Worm (Caenorhabditis elegans) whole organism, L2 larva: ENCODE results near the gene srw-83.

Experiments
- F13H6.1 ChIP-seq: sonication (generic microtip); optimal IDR thresholded peaks from 2 replicates; lab custom pipeline; 2016; ENCODE audit warnings: missing genetic modification characterization, missing compliant biosample characterization
- R02D3.7 ChIP-seq: fragments of 150-350 bp; optimal IDR thresholded peaks from 2 replicates; lab custom pipeline; 2014; ENCODE audit warnings: missing biosample characterization, missing genetic modification characterization
- Y55F3AM.14 ChIP-seq: fragments of 200-800 bp; sonication (Bioruptor generic); optimal IDR thresholded peaks from 2 replicates; lab custom pipeline; 2018; ENCODE audit warnings: mild to moderate bottlenecking, missing genetic modification characterization, missing compliant biosample characterization
- ZK546.5 ChIP-seq: sonication (generic microtip); optimal IDR thresholded peaks from 2 replicates; lab custom pipeline; 2017; ENCODE audit warnings: missing biosample characterization, missing genetic modification characterization
- alr-1 ChIP-seq: fragments of 150-350 bp; optimal IDR thresholded peaks from 2 replicates; lab custom pipeline; 2014; ENCODE audit warnings: missing biosample characterization, missing genetic modification characterization
- ama-1 ChIP-seq: fragments of 150-350 bp; optimal IDR thresholded peaks from 2 replicates; lab custom pipeline; 2018; ENCODE audit warnings: inconsistent platforms
- blmp-1 ChIP-seq: sonication (generic microtip); optimal IDR thresholded peaks from 2 replicates; lab custom pipeline; 2017; ENCODE audit warnings: missing genetic modification characterization, mild to moderate bottlenecking, missing compliant biosample characterization, antibody characterized with exemption, moderate library complexity; ENCODE audit not compliant: insufficient read depth
- ceh-16 ChIP-seq: fragments of 150-350 bp; optimal IDR thresholded peaks from 2 replicates; lab custom pipeline; 2014; ENCODE audit warnings: missing biosample characterization, missing genetic modification characterization
- ceh-82 ChIP-seq: fragments of 150-350 bp; optimal IDR thresholded peaks from 2 replicates; lab custom pipeline; 2014; ENCODE audit warnings: missing biosample characterization, missing genetic modification characterization
- crh-2 ChIP-seq: sonication (generic microtip); optimal IDR thresholded peaks from 2 replicates; lab custom pipeline; 2017; ENCODE audit warnings: missing biosample characterization, missing genetic modification characterization
- dmd-4 ChIP-seq: sonication (generic microtip); optimal IDR thresholded peaks from 2 replicates; lab custom pipeline; 2017; ENCODE audit warnings: missing biosample characterization, missing genetic modification characterization
- egl-27 ChIP-seq: sonication (generic microtip); optimal IDR thresholded peaks from 3 replicates; lab custom pipeline; 2017; ENCODE audit warnings: missing biosample characterization, missing genetic modification reagents, missing genetic modification characterization
- elt-1 ChIP-seq: fragments of 150-350 bp; optimal IDR thresholded peaks from 2 replicates; lab custom pipeline; 2014; ENCODE audit warnings: missing biosample characterization, missing genetic modification characterization
- elt-3 ChIP-seq: sonication (generic microtip); optimal IDR thresholded peaks from 2 replicates; lab custom pipeline; 2017; ENCODE audit warnings: missing biosample characterization, missing genetic modification characterization
- gmeb-1 ChIP-seq: fragments of 150-350 bp; optimal IDR thresholded peaks from 2 replicates; lab custom pipeline; 2014; ENCODE audit warnings: missing biosample characterization, missing genetic modification characterization
- lin-11 ChIP-seq: fragments of 150-350 bp; sonication (generic microtip); optimal IDR thresholded peaks from 2 replicates; lab custom pipeline; 2014; ENCODE audit warnings: missing biosample characterization, missing genetic modification characterization, inconsistent platforms, mixed read lengths
- lsy-2 ChIP-seq, 2 experiments: fragments of 150-350 bp in 1 of 2; sonication (generic microtip) in 1 of 2; optimal IDR thresholded peaks; 2 replicates each; lab custom pipeline; 2014 to 2017; ENCODE audit warnings: missing biosample characterization in 2 of 2, missing genetic modification characterization in 2 of 2
- mdl-1 ChIP-seq, 2 experiments: fragments of 150-350 bp in 1 of 2; sonication (generic microtip) in 1 of 2; optimal IDR thresholded peaks; 2 replicates each; lab custom pipeline; 2017; ENCODE audit warnings: missing biosample characterization in 2 of 2, missing genetic modification characterization in 2 of 2
- nhr-10 ChIP-seq: sonication (generic microtip); optimal IDR thresholded peaks from 2 replicates; lab custom pipeline; 2017; ENCODE audit warnings: missing biosample characterization, missing genetic modification characterization
- nhr-11 ChIP-seq: fragments of 150-350 bp; optimal IDR thresholded peaks from 2 replicates; lab custom pipeline; 2014; ENCODE audit warnings: missing biosample characterization, missing genetic modification characterization
- nhr-12 ChIP-seq: fragments of 150-350 bp; optimal IDR thresholded peaks from 2 replicates; lab custom pipeline; 2014; ENCODE audit warnings: missing biosample characterization, missing genetic modification characterization
- nhr-129 ChIP-seq: fragments of 150-350 bp; optimal IDR thresholded peaks from 2 replicates; lab custom pipeline; 2014; ENCODE audit warnings: missing biosample characterization, missing genetic modification characterization
- nhr-21 ChIP-seq: fragments of 150-350 bp; optimal IDR thresholded peaks from 2 replicates; lab custom pipeline; 2014; ENCODE audit warnings: missing biosample characterization, missing genetic modification characterization
- nhr-237 ChIP-seq: fragments of 150-350 bp; optimal IDR thresholded peaks from 2 replicates; lab custom pipeline; 2014; ENCODE audit warnings: missing biosample characterization, missing genetic modification characterization
- nhr-25 ChIP-seq: fragments of 150-350 bp; sonication (generic microtip); optimal IDR thresholded peaks from 3 replicates; lab custom pipeline; 2014; ENCODE audit warnings: missing biosample characterization, missing genetic modification characterization
- nhr-6 ChIP-seq: fragments of 150-350 bp; optimal IDR thresholded peaks from 2 replicates; lab custom pipeline; 2014; ENCODE audit warnings: missing biosample characterization, missing genetic modification characterization
- nhr-77 ChIP-seq: fragments of 150-350 bp; optimal IDR thresholded peaks from 2 replicates; lab custom pipeline; 2014; ENCODE audit warnings: missing biosample characterization, missing genetic modification characterization
- peb-1 ChIP-seq: fragments of 150-350 bp; optimal IDR thresholded peaks from 2 replicates; lab custom pipeline; 2014; ENCODE audit warnings: missing biosample characterization, missing genetic modification characterization
- sma-3 ChIP-seq: sonication (generic microtip); optimal IDR thresholded peaks from 2 replicates; lab custom pipeline; 2016; ENCODE audit warnings: missing genetic modification reagents, missing genetic modification characterization, missing compliant biosample characterization
- sma-9 ChIP-seq, 2 experiments: fragments of 150-350 bp in 1 of 2; sonication (generic microtip) in 1 of 2; optimal IDR thresholded peaks; 2 replicates each; lab custom pipeline; 2014 to 2016; ENCODE audit warnings: missing genetic modification characterization in 2 of 2, mild to moderate bottlenecking in 1 of 2, missing biosample characterization in 1 of 2, missing compliant biosample characterization in 1 of 2, missing genetic modification reagents in 1 of 2, moderate library complexity in 1 of 2
- unc-55 ChIP-seq: fragments of 150-350 bp; sonication (generic microtip); optimal IDR thresholded peaks from 3 replicates; lab custom pipeline; 2014; ENCODE audit warnings: missing biosample characterization, missing genetic modification reagents, missing genetic modification characterization
- unc-62 ChIP-seq: fragments of 150-350 bp; optimal IDR thresholded peaks from 2 replicates; lab custom pipeline; 2014; ENCODE audit warnings: missing biosample characterization, missing genetic modification reagents, missing genetic modification characterization
- zag-1 ChIP-seq: fragments of 150-350 bp; optimal IDR thresholded peaks from 2 replicates; lab custom pipeline; 2014; ENCODE audit warnings: missing biosample characterization, missing genetic modification characterization
- ztf-11 ChIP-seq: sonication (generic microtip); optimal IDR thresholded peaks from 2 replicates; lab custom pipeline; 2017; ENCODE audit warnings: missing biosample characterization, missing genetic modification characterization
- ztf-4 ChIP-seq: fragments of 150-350 bp; optimal IDR thresholded peaks from 2 replicates; lab custom pipeline; 2014; ENCODE audit warnings: missing biosample characterization, missing genetic modification characterization

Gene srw-83

ce11 chrV:18412887-18413286, 13.5 kb upstream of the srw-83 start, which contains the start of gene ZK262.2:
TSS of gene ZK262.2 (minus strand) at chrV:18412987.
- TF ChIP-seq peb-1 (tag; lab: Kevin White, UChicago) (no peak), mdl-1 (tag; optimal IDR thresholded peaks at IDR 0.05; lab: Kevin White, UChicago) (no peak), nhr-6 (tag; lab: Kevin White, UChicago) (no peak), nhr-10 (tag; lab: Kevin White, UChicago) (no peak), unc-62 (GFP tag; lab: Kevin White, UChicago) (no peak), ztf-11 (tag; lab: Kevin White, UChicago) (no peak), R02D3.7 (tag; lab: Kevin White, UChicago) (no peak), ama-1 (lab: Kevin White, UChicago) (no peak), elt-3 (tag; lab: Kevin White, UChicago) (no peak), alr-1 (no peak)
- TF ChIP-seq, all 48 proteins: peak for 0

ce11 chrV:18414051-18414450, 12.3 kb upstream of the srw-83 start, which contains the start of gene txt-8:
TSS of gene txt-8 (plus strand) at chrV:18414351.
- TF ChIP-seq R02D3.7 (tag; lab: Kevin White, UChicago), result no peak
- no peak for TF ChIP-seq alr-1

- TF ChIP-seq nhr-25, result no peak
Measured at ce11 chrV:18420797-18421196, 5.6 kb upstream of the srw-83 start, which contains the start of gene srj-26. TSS of gene srj-26 (plus strand) at chrV:18421097.

- TF ChIP-seq unc-55, result no peak
- no peak for TF ChIP-seq ztf-4 (tag; lab: Kevin White, UChicago)
- TF ChIP-seq mdl-1 (tag; optimal IDR thresholded peaks at IDR 0.05; lab: Kevin White, UChicago), result no peak
- TF ChIP-seq lsy-2 (tag; optimal IDR thresholded peaks at IDR 0.05; lab: Kevin White, UChicago), result no peak
- TF ChIP-seq ceh-82 (tag; lab: Kevin White, UChicago), result no peak
- no peak for TF ChIP-seq Y55F3AM.14 (GFP tag; lab: Kevin White, UChicago)
- TF ChIP-seq nhr-129, result no peak
- no peak for TF ChIP-seq lin-11 (tag; lab: Kevin White, UChicago)
- TF ChIP-seq blmp-1 (tag; lab: Kevin White, UChicago), result no peak
- TF ChIP-seq nhr-237 (tag; lab: Kevin White, UChicago), result no peak
- TF ChIP-seq alr-1, result no peak
Measured at ce11 chrV:18424471-18424870, 1.9 kb upstream of the srw-83 start, which contains the start of gene ZK262.4. TSS of gene ZK262.4 (minus strand) at chrV:18424571.

ce11 chrV:18425544-18425943, 836 bp upstream of the srw-83 start, which contains the start of gene ZK262.19:
TSS of gene ZK262.19 (minus strand) at chrV:18425644.
- TF ChIP-seq nhr-77 (no peak), nhr-11 (no peak), sma-9 (GFP tag; optimal IDR thresholded peaks at IDR 0.05; lab: Kevin White, UChicago) (no peak), sma-9 (tag; optimal IDR thresholded peaks at IDR 0.05; lab: Kevin White, UChicago) (no peak), nhr-25 (no peak), unc-62 (GFP tag; lab: Kevin White, UChicago) (no peak), R02D3.7 (tag; lab: Kevin White, UChicago) (no peak), zag-1 (tag; lab: Kevin White, UChicago) (no peak)
- TF ChIP-seq, all 48 proteins: peak for 0

- TF ChIP-seq egl-27 (tag; lab: Kevin White, UChicago), result no peak
- TF ChIP-seq ztf-11 (tag; lab: Kevin White, UChicago), result no peak
- TF ChIP-seq crh-2 (tag; lab: Kevin White, UChicago), result no peak
- no peak for TF ChIP-seq sma-3
- TF ChIP-seq peb-1 (tag; lab: Kevin White, UChicago), result no peak
- no peak for TF ChIP-seq elt-1 (tag; lab: Kevin White, UChicago)
- no peak for TF ChIP-seq mdl-1 (tag; optimal IDR thresholded peaks at IDR 0.05; lab: Kevin White, UChicago)
- TF ChIP-seq ceh-82 (tag; lab: Kevin White, UChicago), result no peak
- TF ChIP-seq elt-3 (tag; lab: Kevin White, UChicago), result no peak
- TF ChIP-seq unc-55, result no peak
- TF ChIP-seq nhr-11, result no peak
Measured at ce11 chrV:18430826-18431225, 4.4 kb downstream of the srw-83 start.

- no peak for TF ChIP-seq unc-55
- no peak for TF ChIP-seq ZK546.5 (tag; lab: Kevin White, UChicago)
- TF ChIP-seq dmd-4 (tag; lab: Kevin White, UChicago), result no peak
- TF ChIP-seq nhr-12 (tag; lab: Kevin White, UChicago), result no peak
- no peak for TF ChIP-seq F13H6.1 (tag; lab: Kevin White, UChicago)
- no peak for TF ChIP-seq ceh-16
- TF ChIP-seq gmeb-1 (tag; lab: Kevin White, UChicago), result no peak
- TF ChIP-seq nhr-21 (tag; lab: Kevin White, UChicago), result no peak
- no peak for TF ChIP-seq blmp-1 (tag; lab: Kevin White, UChicago)
- TF ChIP-seq, all 48 proteins: peak for 0
Measured at ce11 chrV:18431450-18431849, 5.1 kb downstream of the srw-83 start, which contains the start of gene srw-82. TSS of gene srw-82 (plus strand) at chrV:18431750.
